Worm (Caenorhabditis elegans): ENCODE measurements around the gene pals-37.

The pals-37 gene

ce11 chrV:12413651-12414114 is 27.6 kb downstream of the pals-37 start, which contains the start of gene cdr-6:
TSS of gene cdr-6 (minus strand) at chrV:12413701.
- TF ChIP-seq snpc-1.2 (GFP tag; IDR thresholded peaks at IDR 0.05): no peak
- TF ChIP-seq arid-1 (GFP tag; conservative IDR thresholded peaks at IDR 0.05): no peak
- TF ChIP-seq daf-12 (tag; optimal IDR thresholded peaks at IDR 0.05): no peak
- TF ChIP-seq hmg-1.1 (GFP tag; IDR thresholded peaks at IDR 0.05): 0 out of 2 replicates have a peak, but pooled peaks have one; percentile 10
- TF ChIP-seq T20F7.1 (GFP tag; optimal IDR thresholded peaks at IDR 0.05): peak; percentile 18
- no peak for TF ChIP-seq egl-43 (GFP tag; IDR thresholded peaks at IDR 0.05)
- no peak for TF ChIP-seq zip-11 (GFP tag; IDR thresholded peaks at IDR 0.05)
- no peak for TF ChIP-seq zip-2 (tag; optimal IDR thresholded peaks at IDR 0.05)
- no peak for TF ChIP-seq zfp-3 (GFP tag; conservative IDR thresholded peaks at IDR 0.05)
- no peak for TF ChIP-seq ceh-44 (GFP tag; IDR thresholded peaks at IDR 0.05)
- peak; percentile 52 for TF ChIP-seq nhr-6 (tag; optimal IDR thresholded peaks at IDR 0.05)
- TF ChIP-seq nhr-76 (tag; optimal IDR thresholded peaks at IDR 0.05): no peak
- no peak for TF ChIP-seq php-3 (GFP tag; IDR thresholded peaks at IDR 0.05)
- no peak for TF ChIP-seq nhr-42 (GFP tag; IDR thresholded peaks at IDR 0.05)
- no peak for TF ChIP-seq gei-8 (GFP tag; optimal IDR thresholded peaks at IDR 0.05)
- peak; percentile 26 for TF ChIP-seq hlh-11 (tag; optimal IDR thresholded peaks at IDR 0.05)
- no peak for TF ChIP-seq nhr-10 (tag; optimal IDR thresholded peaks at IDR 0.05)
- TF ChIP-seq lin-38 (GFP tag; IDR thresholded peaks at IDR 0.05): no peak
- no peak for TF ChIP-seq lsy-2 (tag; optimal IDR thresholded peaks at IDR 0.05)
- TF ChIP-seq F10B5.3 (tag; optimal IDR thresholded peaks at IDR 0.05): no peak
- peak; percentile 12 for TF ChIP-seq mep-1 (tag; optimal IDR thresholded peaks at IDR 0.05)
- TF ChIP-seq aha-1 (tag): no peak
- TF ChIP-seq lin-13 (GFP tag; optimal IDR thresholded peaks at IDR 0.05): no peak
- peak; percentile 17 for TF ChIP-seq hlh-30 (tag; optimal IDR thresholded peaks at IDR 0.05; ENCODE audit: insufficient read depth)
- no peak for TF ChIP-seq ceh-82 (tag; optimal IDR thresholded peaks at IDR 0.05)
- no peak for TF ChIP-seq dpl-1 (GFP tag; optimal IDR thresholded peaks at IDR 0.05)
- TF ChIP-seq ZK337.2 (GFP tag; IDR thresholded peaks at IDR 0.05): no peak
- TF ChIP-seq unc-130 (GFP tag; optimal IDR thresholded peaks at IDR 0.05): no peak
- no peak for TF ChIP-seq set-16 (GFP tag; IDR thresholded peaks at IDR 0.05)
- no peak for TF ChIP-seq aly-2 (tag; optimal IDR thresholded peaks at IDR 0.05)
- no peak for TF ChIP-seq nhr-11 (tag; optimal IDR thresholded peaks at IDR 0.05)
- no peak for TF ChIP-seq duxl-1 (tag; optimal IDR thresholded peaks at IDR 0.05; ENCODE audit: poor library complexity)
- TF ChIP-seq mes-2 (tag; optimal IDR thresholded peaks at IDR 0.05; ENCODE audit: poor library complexity, severe bottlenecking): no peak
- no peak for TF ChIP-seq daf-19 (GFP tag; conservative IDR thresholded peaks at IDR 0.05)
- no peak for TF ChIP-seq F26F4.8 (GFP tag; conservative IDR thresholded peaks at IDR 0.05)
- no peak for TF ChIP-seq vab-7 (GFP tag; IDR thresholded peaks at IDR 0.05)
- TF ChIP-seq nhr-111 (GFP tag; optimal IDR thresholded peaks at IDR 0.05): no peak
- no peak for TF ChIP-seq lir-3 (tag; optimal IDR thresholded peaks at IDR 0.05)
- no peak for TF ChIP-seq mxl-2 (GFP tag; conservative IDR thresholded peaks at IDR 0.05)
- peak in 1 of 2 experiments; percentile 24 for TF ChIP-seq mdl-1 (tag; optimal IDR thresholded peaks at IDR 0.05)
- TF ChIP-seq nhr-48 (tag; optimal IDR thresholded peaks at IDR 0.05): peak; percentile 13
- TF ChIP-seq tra-1 (GFP tag; IDR thresholded peaks at IDR 0.05): no peak
- TF ChIP-seq ceh-20 (GFP tag; IDR thresholded peaks at IDR 0.05): no peak
- no peak for TF ChIP-seq lin-15B (tag; optimal IDR thresholded peaks at IDR 0.05)
- TF ChIP-seq ceh-28 (tag; optimal IDR thresholded peaks at IDR 0.05): no peak
- no peak for TF ChIP-seq zag-1 (tag; optimal IDR thresholded peaks at IDR 0.05)
- no peak for TF ChIP-seq ama-1 (optimal IDR thresholded peaks at IDR 0.05)
- TF ChIP-seq ctbp-1 (GFP tag; IDR thresholded peaks at IDR 0.05): no peak
- no peak for TF ChIP-seq nhr-237 (tag; optimal IDR thresholded peaks at IDR 0.05)
- TF ChIP-seq R02D3.7 (tag; optimal IDR thresholded peaks at IDR 0.05): no peak
- TF ChIP-seq pqm-1 (tag; optimal IDR thresholded peaks at IDR 0.05): no peak
- TF ChIP-seq dmd-9 (GFP tag; IDR thresholded peaks at IDR 0.05): no peak
- TF ChIP-seq attf-4 (tag; optimal IDR thresholded peaks at IDR 0.05): no peak
